Worm (Caenorhabditis elegans) whole organism, late embryonic: ENCODE results near the gene dmsr-10.

Experiments used
- F13H6.1 ChIP-seq: sonication (generic microtip); optimal IDR thresholded peaks from 2 replicates; lab custom pipeline; 2016; ENCODE audit warnings: missing genetic modification characterization, missing compliant biosample characterization
- ceh-14 ChIP-seq: sonication (generic microtip); optimal IDR thresholded peaks from 2 replicates; lab custom pipeline; 2016; ENCODE audit warnings: missing genotype, missing genetic modification characterization, missing compliant biosample characterization
- pat-9 ChIP-seq: fragments of 200-800 bp; sonication (Bioruptor generic); optimal IDR thresholded peaks from 2 replicates; lab custom pipeline; 2018; ENCODE audit warnings: mild to moderate bottlenecking, missing genetic modification characterization, moderate library complexity, missing compliant biosample characterization
- pha-4 ChIP-seq: fragments of 150-350 bp; optimal IDR thresholded peaks from 2 replicates; lab custom pipeline; 2018; ENCODE audit warnings: missing biosample characterization, missing genetic modification reagents, missing genetic modification characterization

DNA sequence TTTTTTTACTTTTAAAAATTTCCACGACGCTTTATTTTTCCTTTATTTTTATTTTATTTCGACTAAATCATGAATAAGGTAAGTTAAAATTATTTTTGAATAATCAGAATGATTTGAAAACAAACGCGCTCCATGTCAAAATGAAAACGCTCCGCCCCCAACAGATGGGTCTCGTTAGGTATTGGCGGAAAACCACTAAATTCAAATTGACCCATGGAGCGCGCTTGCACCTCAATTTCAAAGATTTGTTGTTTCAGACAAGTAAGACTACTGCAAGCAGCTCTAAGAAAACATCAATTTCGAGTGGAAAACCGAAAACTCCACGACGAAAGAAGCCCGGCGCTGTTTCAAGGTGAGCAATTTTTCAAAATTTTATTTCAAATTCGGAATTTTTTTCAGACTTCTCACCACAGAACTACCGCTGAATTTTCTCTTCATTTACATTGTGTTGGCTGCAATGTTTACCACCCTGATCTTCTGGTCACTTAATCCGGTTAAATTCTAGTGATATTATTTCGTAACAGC is 13.8 kb downstream of the dmsr-10 start, which contains the start of gene ZC404.2:
- TF ChIP-seq ceh-14 (no peak), F13H6.1 (no peak), pat-9 (tag; lab: Kevin White, UChicago) (no peak), pha-4 (tag; lab: Kevin White, UChicago) (no peak)
